Worm (Caenorhabditis elegans): ENCODE results near the gene ify-1.

Gene ify-1

DNA sequence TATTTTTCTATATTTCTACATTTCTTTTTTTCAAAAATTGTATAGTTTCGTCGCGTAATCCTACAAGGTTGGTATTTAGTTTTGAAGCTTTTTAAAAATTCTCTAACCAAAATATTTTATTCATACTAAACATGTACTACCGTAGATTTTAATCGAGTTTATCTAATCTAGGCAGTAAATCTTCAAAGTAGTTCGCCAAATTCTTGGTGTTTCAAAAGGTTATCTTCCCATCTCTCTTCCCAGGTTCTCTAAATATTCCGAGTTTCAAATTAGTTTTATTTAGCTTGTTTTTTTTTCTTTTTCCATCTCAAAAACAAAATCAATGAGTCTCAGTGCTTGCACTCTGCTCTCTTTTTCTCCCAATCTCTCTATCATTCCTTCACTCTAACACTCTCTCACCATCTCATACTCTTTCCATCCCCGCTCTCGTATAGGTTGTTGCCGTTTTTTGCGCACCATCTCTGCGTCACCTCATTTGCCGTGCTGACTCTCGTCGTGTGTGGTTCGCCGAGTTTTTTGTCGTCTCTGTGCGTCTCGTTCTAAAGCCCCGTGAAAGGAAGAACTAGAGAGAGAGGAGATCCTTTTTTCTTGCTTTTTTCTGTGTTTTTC lies 37.9 kb downstream of the ify-1 start:
- TF ChIP-seq unc-120 (tag; optimal IDR thresholded peaks at IDR 0.05; ENCODE audit: poor library complexity, severe bottlenecking), result peak; percentile 77
- TF ChIP-seq ham-2 (GFP tag; optimal IDR thresholded peaks at IDR 0.05), result no peak
- peak; percentile 15 for TF ChIP-seq unc-39 (tag; optimal IDR thresholded peaks at IDR 0.05)
- TF ChIP-seq sptf-1 (tag; optimal IDR thresholded peaks at IDR 0.05), result no peak
- TF ChIP-seq blmp-1 (tag; optimal IDR thresholded peaks at IDR 0.05), result no peak
- peak; percentile 84 for TF ChIP-seq elt-1 (tag; optimal IDR thresholded peaks at IDR 0.05; ENCODE audit: borderline replicate concordance, insufficient read depth)
- peak; percentile 33 for TF ChIP-seq mls-2 (tag; optimal IDR thresholded peaks at IDR 0.05)
- peak; percentile 7 for TF ChIP-seq hlh-1 (tag; optimal IDR thresholded peaks at IDR 0.05)
- peak; percentile 75 for TF ChIP-seq ces-1 (GFP tag; optimal IDR thresholded peaks at IDR 0.05)
- peak; percentile 13 for TF ChIP-seq mep-1 (tag; optimal IDR thresholded peaks at IDR 0.05)
- TF ChIP-seq pha-4 (tag; optimal IDR thresholded peaks at IDR 0.05), result peak; percentile 33

ce11 chrII:5016144-5016543 lies 38.8 kb downstream of the ify-1 start:
- TF ChIP-seq elt-1 (tag; optimal IDR thresholded peaks at IDR 0.05; ENCODE audit: borderline replicate concordance, insufficient read depth), result no peak
- TF ChIP-seq pha-4 (tag; optimal IDR thresholded peaks at IDR 0.05), result no peak
- no peak for TF ChIP-seq flh-1 (GFP tag; optimal IDR thresholded peaks at IDR 0.05)
- no peak for TF ChIP-seq lin-32 (GFP tag; optimal IDR thresholded peaks at IDR 0.05)
- no peak for TF ChIP-seq bed-3 (GFP tag; optimal IDR thresholded peaks at IDR 0.05)
- peak; percentile 89 for TF ChIP-seq nhr-2 (tag; optimal IDR thresholded peaks at IDR 0.05)
- no peak for TF ChIP-seq mls-2 (tag; optimal IDR thresholded peaks at IDR 0.05)
- no peak for TF ChIP-seq drap-1 (GFP tag; optimal IDR thresholded peaks at IDR 0.05)
- TF ChIP-seq zip-8 (tag; optimal IDR thresholded peaks at IDR 0.05), result peak; percentile 78
- no peak for TF ChIP-seq blmp-1 (tag; optimal IDR thresholded peaks at IDR 0.05)
- no peak for TF ChIP-seq elt-3 (tag; optimal IDR thresholded peaks at IDR 0.05)
- TF ChIP-seq nhr-76 (tag; optimal IDR thresholded peaks at IDR 0.05), result no peak
- TF ChIP-seq ces-1 (GFP tag; optimal IDR thresholded peaks at IDR 0.05), result no peak
- TF ChIP-seq unc-120 (tag; optimal IDR thresholded peaks at IDR 0.05; ENCODE audit: poor library complexity, severe bottlenecking), result no peak
- TF ChIP-seq ceh-83 (GFP tag; optimal IDR thresholded peaks at IDR 0.05), result no peak
- TF ChIP-seq nhr-28 (tag; optimal IDR thresholded peaks at IDR 0.05), result no peak
- TF ChIP-seq mep-1 (tag; optimal IDR thresholded peaks at IDR 0.05), result no peak
- peak; percentile 70 for TF ChIP-seq ceh-39 (tag; optimal IDR thresholded peaks at IDR 0.05)
- no peak for TF ChIP-seq unc-62 (GFP tag; optimal IDR thresholded peaks at IDR 0.05)
- no peak for TF ChIP-seq hlh-1 (tag; optimal IDR thresholded peaks at IDR 0.05)
- no peak for TF ChIP-seq tbx-8 (GFP tag; optimal IDR thresholded peaks at IDR 0.05)

- TF ChIP-seq hlh-1 (tag; optimal IDR thresholded peaks at IDR 0.05) (no peak), ceh-83 (GFP tag; optimal IDR thresholded peaks at IDR 0.05) (no peak), lin-32 (GFP tag; optimal IDR thresholded peaks at IDR 0.05) (no peak), ceh-43 (GFP tag; optimal IDR thresholded peaks at IDR 0.05) (no peak), snpc-4 (tag; optimal IDR thresholded peaks at IDR 0.05) (no peak), nhr-28 (tag; optimal IDR thresholded peaks at IDR 0.05) (no peak), zip-8 (tag; optimal IDR thresholded peaks at IDR 0.05) (no peak), sem-2 (GFP tag; optimal IDR thresholded peaks at IDR 0.05) (no peak), nhr-237 (tag; optimal IDR thresholded peaks at IDR 0.05) (no peak), unc-62 (GFP tag; optimal IDR thresholded peaks at IDR 0.05) (no peak), M03D4.4 (tag; optimal IDR thresholded peaks at IDR 0.05) (no peak), elt-1 (tag; optimal IDR thresholded peaks at IDR 0.05; ENCODE audit: borderline replicate concordance, insufficient read depth) (no peak), unc-39 (tag; optimal IDR thresholded peaks at IDR 0.05) (no peak), nhr-2 (tag; optimal IDR thresholded peaks at IDR 0.05) (no peak), ham-2 (GFP tag; optimal IDR thresholded peaks at IDR 0.05) (no peak)
These were observed 40.6 kb downstream of the ify-1 start, which contains the start of gene F59A6.2 for ce11 chrII:5014399-5014798. F59A6.2 (plus strand) TSS chrII:5014699.

- TF ChIP-seq flh-1 (GFP tag; optimal IDR thresholded peaks at IDR 0.05) (no peak), hlh-1 (tag; optimal IDR thresholded peaks at IDR 0.05) (no peak), bed-3 (GFP tag; optimal IDR thresholded peaks at IDR 0.05) (no peak), unc-120 (tag; optimal IDR thresholded peaks at IDR 0.05; ENCODE audit: poor library complexity, severe bottlenecking) (no peak), cnd-1 (tag; optimal IDR thresholded peaks at IDR 0.05) (no peak), mab-5 (tag; optimal IDR thresholded peaks at IDR 0.05) (no peak)
These were observed 43.0 kb downstream of the ify-1 start, which contains the start of gene F59A6.12 for ce11 chrII:5011978-5012377. F59A6.12 (minus strand) TSS chrII:5012078.

Measured in whole organism, mixed stage, embryonic.